Worm (Caenorhabditis elegans): ENCODE data around the gene urm-1.

Gene urm-1

ce11 chrIII:10460427-10461163 lies 44.7 kb upstream of the urm-1 start, which contains the start of gene ecps-1 (continued):
- TF ChIP-seq D2030.7 (GFP tag; IDR thresholded peaks at IDR 0.05): peak; percentile 96
- no peak for TF ChIP-seq lag-1 (GFP tag; IDR thresholded peaks at IDR 0.05)
- peak; percentile 94 for TF ChIP-seq pbrm-1 (GFP tag; IDR thresholded peaks at IDR 0.05)
- no peak for TF ChIP-seq B0261.1 (tag; optimal IDR thresholded peaks at IDR 0.05)
- TF ChIP-seq mel-28 (tag; optimal IDR thresholded peaks at IDR 0.05; ENCODE audit: borderline replicate concordance): no peak
- no peak for TF ChIP-seq bed-1 (GFP tag; IDR thresholded peaks at IDR 0.05)
- peak; percentile 73 for TF ChIP-seq snpc-1.1 (tag; optimal IDR thresholded peaks at IDR 0.05; ENCODE audit: insufficient read depth)
- TF ChIP-seq ztf-3 (GFP tag; optimal IDR thresholded peaks at IDR 0.05): no peak
- TF ChIP-seq zim-3 (tag; optimal IDR thresholded peaks at IDR 0.05): no peak
- TF ChIP-seq rcor-1 (GFP tag; IDR thresholded peaks at IDR 0.05): peak; percentile 93
- peak; percentile 64 for TF ChIP-seq cebp-1 (GFP tag; IDR thresholded peaks at IDR 0.05)
- peak; percentile 69 for TF ChIP-seq cebp-1 (tag; optimal IDR thresholded peaks at IDR 0.05)
- no peak for TF ChIP-seq F57A8.1 (GFP tag; optimal IDR thresholded peaks at IDR 0.05)
- peak; percentile 98 for TF ChIP-seq mcd-1 (GFP tag; IDR thresholded peaks at IDR 0.05)
- TF ChIP-seq Y53F4B.3 (GFP tag; IDR thresholded peaks at IDR 0.05): no peak
- TF ChIP-seq F22D6.2 (tag; optimal IDR thresholded peaks at IDR 0.05): no peak
- no peak for TF ChIP-seq mes-4 (tag; optimal IDR thresholded peaks at IDR 0.05)
- no peak for TF ChIP-seq nhr-120 (GFP tag; IDR thresholded peaks at IDR 0.05)
- TF ChIP-seq ceh-58 (GFP tag; IDR thresholded peaks at IDR 0.05): no peak
- peak; percentile 68 for TF ChIP-seq madf-8 (GFP tag; conservative IDR thresholded peaks at IDR 0.05)
- peak; percentile 75 for TF ChIP-seq tlf-1 (GFP tag; optimal IDR thresholded peaks at IDR 0.05)
- peak; percentile 62; the same call in 1 of the 2 replicates for TF ChIP-seq bed-2 (GFP tag; IDR thresholded peaks at IDR 0.05)
- no peak for TF ChIP-seq ceh-79 (tag; optimal IDR thresholded peaks at IDR 0.05)
- TF ChIP-seq rpc-1 (optimal IDR thresholded peaks at IDR 0.05): no peak
- TF ChIP-seq rpc-1 (tag; optimal IDR thresholded peaks at IDR 0.05): no peak
- TF ChIP-seq lin-35 (GFP tag; optimal IDR thresholded peaks at IDR 0.05): peak in 1 of 3 experiments; percentile 66
- TF ChIP-seq hsf-1 (GFP tag; IDR thresholded peaks at IDR 0.05): no peak
- peak; percentile 67 for TF ChIP-seq pha-4 (tag; optimal IDR thresholded peaks at IDR 0.05)
- peak; percentile 96 for TF ChIP-seq ztf-28 (GFP tag; IDR thresholded peaks at IDR 0.05)
- peak; percentile 61 for TF ChIP-seq ztf-18 (tag; optimal IDR thresholded peaks at IDR 0.05)
- TF ChIP-seq T07F8.4 (tag; optimal IDR thresholded peaks at IDR 0.05): peak; percentile 60
- peak; percentile 79; the same call in 1 of the 2 replicates for TF ChIP-seq madf-3 (GFP tag; IDR thresholded peaks at IDR 0.05)
- TF ChIP-seq akir-1 (GFP tag; optimal IDR thresholded peaks at IDR 0.05): no peak
- TF ChIP-seq ceh-27 (GFP tag; optimal IDR thresholded peaks at IDR 0.05): peak; percentile 91
- no peak for TF ChIP-seq F57C9.4 (tag; optimal IDR thresholded peaks at IDR 0.05)
- peak; percentile 86 for TF ChIP-seq ceh-91 (GFP tag; IDR thresholded peaks at IDR 0.05)
- no peak for TF ChIP-seq Y56A3A.18 (GFP tag; IDR thresholded peaks at IDR 0.05)
- TF ChIP-seq him-1 (tag; optimal IDR thresholded peaks at IDR 0.05): no peak
- no peak for TF ChIP-seq chd-7 (tag; optimal IDR thresholded peaks at IDR 0.05)
- TF ChIP-seq B0019.2 (GFP tag; conservative IDR thresholded peaks at IDR 0.05): peak; percentile 80
- peak; percentile 93 for TF ChIP-seq dox-1 (GFP tag; IDR thresholded peaks at IDR 0.05)
- TF ChIP-seq hrde-1 (tag; optimal IDR thresholded peaks at IDR 0.05; ENCODE audit: borderline replicate concordance): no peak
- no peak for TF ChIP-seq atf-7 (tag; optimal IDR thresholded peaks at IDR 0.05)
- TF ChIP-seq F52B5.7 (tag; optimal IDR thresholded peaks at IDR 0.05): no peak
- TF ChIP-seq dpff-1 (tag; optimal IDR thresholded peaks at IDR 0.05): no peak
- no peak for TF ChIP-seq unc-62 (GFP tag; optimal IDR thresholded peaks at IDR 0.05)
- TF ChIP-seq mxl-1 (tag; optimal IDR thresholded peaks at IDR 0.05): no peak
- TF ChIP-seq dpl-1 (GFP tag; optimal IDR thresholded peaks at IDR 0.05): no peak
